Worm (Caenorhabditis elegans) whole organism, L1 larva: ENCODE measurements around the gene eel-1.

Experiments
- ama-1 ChIP-seq: fragments of 150-350 bp; optimal IDR thresholded peaks from 2 replicates; lab custom pipeline; 2014
- ceh-82 ChIP-seq, 3 experiments: fragments of 150-350 bp in 1 of 3; sonication (generic microtip) in 2 of 3; optimal IDR thresholded peaks; 2 replicates each; lab custom pipeline; 2014 to 2017; ENCODE audit warnings: missing biosample characterization in 3 of 3, missing genetic modification characterization in 3 of 3
- ces-1 ChIP-seq: fragments of 150-350 bp; optimal IDR thresholded peaks from 2 replicates; lab custom pipeline; 2014; ENCODE audit warnings: missing biosample characterization, missing genetic modification reagents, missing genetic modification characterization
- fos-1 ChIP-seq: fragments of 150-350 bp; optimal IDR thresholded peaks from 2 replicates; lab custom pipeline; 2014; ENCODE audit warnings: missing biosample characterization, missing genetic modification characterization
- lin-13 ChIP-seq: fragments of 150-350 bp; optimal IDR thresholded peaks from 2 replicates; lab custom pipeline; 2014; ENCODE audit warnings: missing biosample characterization, missing genetic modification reagents, missing genetic modification characterization
- mdl-1 ChIP-seq, 2 experiments: fragments of 150-350 bp; optimal IDR thresholded peaks; 2 replicates each; lab custom pipeline; 2014 to 2017; ENCODE audit warnings: missing biosample characterization in 2 of 2, missing genetic modification characterization in 2 of 2, inconsistent platforms in 1 of 2
- nhr-237 ChIP-seq: fragments of 150-350 bp; optimal IDR thresholded peaks from 2 replicates; lab custom pipeline; 2014; ENCODE audit warnings: missing biosample characterization, missing genetic modification characterization
- zag-1 ChIP-seq: fragments of 150-350 bp; optimal IDR thresholded peaks from 2 replicates; lab custom pipeline; 2014; ENCODE audit warnings: missing biosample characterization, missing genetic modification characterization

DNA sequence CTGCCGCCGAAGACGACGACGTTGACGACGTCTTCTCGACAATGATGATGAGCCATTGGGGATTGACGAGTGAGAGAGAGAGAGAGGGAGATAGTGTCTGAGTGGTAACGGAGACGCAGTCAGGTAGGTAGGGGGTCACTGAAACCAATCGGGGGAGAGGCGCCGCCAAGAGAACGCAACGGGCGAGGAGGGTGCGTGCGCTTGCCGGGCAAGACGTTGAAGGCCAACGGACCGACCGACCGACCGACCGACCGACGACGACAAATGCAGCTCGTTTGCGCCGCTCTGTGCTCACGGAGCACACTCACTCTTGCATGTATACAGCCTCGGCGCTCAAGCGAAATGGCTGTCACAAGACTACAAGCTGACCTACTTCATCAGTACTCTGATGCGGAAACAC is 59.4 kb downstream of the eel-1 start:
- TF ChIP-seq zag-1 (no peak), mdl-1 (tag; optimal IDR thresholded peaks at IDR 0.05; lab: Kevin White, UChicago) (peak in 1 of 2 experiments; percentile 20), ceh-82 (tag; optimal IDR thresholded peaks at IDR 0.05; lab: Kevin White, UChicago) (peak in 2 of 3 experiments; percentile 32 to 37), ama-1 (no peak), ces-1 (GFP tag; lab: Kevin White, UChicago) (no peak), lin-13 (GFP tag; lab: Kevin White, UChicago) (no peak), fos-1 (tag; lab: Kevin White, UChicago) (no peak), nhr-237 (tag; lab: Kevin White, UChicago) (no peak)
